Fruit fly (Drosophila melanogaster): ENCODE results near the gene CG9515.

The CG9515 gene

DNA sequence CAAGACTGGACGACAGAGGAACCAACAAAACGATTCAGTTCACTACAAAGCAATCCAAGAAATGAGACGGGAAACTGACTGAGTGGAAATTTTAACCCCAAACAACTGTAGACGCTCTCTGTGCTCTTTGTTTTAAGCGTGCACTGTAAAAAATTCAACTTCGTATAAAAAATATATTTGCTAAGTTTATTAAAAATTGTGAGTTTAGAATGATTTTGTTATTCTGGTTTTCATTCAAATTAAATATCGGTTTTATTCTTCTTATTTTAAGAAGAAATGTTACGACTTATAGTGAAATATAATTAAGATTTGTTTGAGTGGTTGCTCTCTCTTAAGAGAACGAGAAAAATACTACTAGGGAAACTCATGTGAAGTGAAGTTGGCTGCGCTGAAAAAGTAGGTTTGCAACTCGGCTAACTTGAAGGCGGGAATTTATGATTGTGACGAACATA, 15.0 kb upstream of the CG9515 start (continued):
- TF ChIP-seq CG8290 (GFP tag; optimal IDR thresholded peaks at IDR 0.05), result peak; percentile 97
- TF ChIP-seq CG8290 (tag; optimal IDR thresholded peaks at IDR 0.05), result peak; percentile 74 to 89
- peak; percentile 78 for TF ChIP-seq CG4282 (GFP tag; optimal IDR thresholded peaks at IDR 0.05)
- peak; percentile 66 for TF ChIP-seq pita (GFP tag; optimal IDR thresholded peaks at IDR 0.05)
- peak; percentile 77 for TF ChIP-seq CG11398 (GFP tag; optimal IDR thresholded peaks at IDR 0.05)
- TF ChIP-seq CG6272 (GFP tag; IDR thresholded peaks at IDR 0.05), result peak; percentile 97
- TF ChIP-seq Nf-YA (GFP tag; IDR thresholded peaks at IDR 0.05), result peak; percentile 98
- TF ChIP-seq gsb-n (tag; optimal IDR thresholded peaks at IDR 0.05), result peak; percentile 95
- peak; percentile 94 for TF ChIP-seq dmrt99B (tag; optimal IDR thresholded peaks at IDR 0.05)
- TF ChIP-seq CG5180 (GFP tag; optimal IDR thresholded peaks at IDR 0.05), result peak; percentile 69
- peak; percentile 66 for TF ChIP-seq CG4328 (GFP tag; optimal IDR thresholded peaks at IDR 0.05)
- peak; percentile 72 for TF ChIP-seq CG17802 (tag; optimal IDR thresholded peaks at IDR 0.05)
- TF ChIP-seq maf-S (GFP tag; optimal IDR thresholded peaks at IDR 0.05), result peak; percentile 94
- peak; percentile 97 for TF ChIP-seq dimm (GFP tag; IDR thresholded peaks at IDR 0.05)
- TF ChIP-seq CG43689 (GFP tag; IDR thresholded peaks at IDR 0.05), result peak; percentile 94
- peak; percentile 75 for TF ChIP-seq shn (GFP tag; optimal IDR thresholded peaks at IDR 0.05)
- peak; percentile 99 for TF ChIP-seq CG17328 (GFP tag; IDR thresholded peaks at IDR 0.05)
- TF ChIP-seq Hsf (GFP tag; optimal IDR thresholded peaks at IDR 0.05), result peak; percentile 95
- peak; percentile 99 for TF ChIP-seq row (GFP tag; IDR thresholded peaks at IDR 0.05)
- TF ChIP-seq CG14441 (GFP tag; IDR thresholded peaks at IDR 0.05), result peak; percentile 97
- TF ChIP-seq D19A (tag; optimal IDR thresholded peaks at IDR 0.05), result peak; percentile 96
- peak; percentile 72 for TF ChIP-seq sug (tag; optimal IDR thresholded peaks at IDR 0.05)
- peak; percentile 35 for TF ChIP-seq Neu2 (GFP tag; optimal IDR thresholded peaks at IDR 0.05; ENCODE audit: borderline replicate concordance)
- TF ChIP-seq CG12391 (tag; optimal IDR thresholded peaks at IDR 0.05), result peak; percentile 98
- peak; percentile 68 for TF ChIP-seq Fer2 (tag; optimal IDR thresholded peaks at IDR 0.05)
- TF ChIP-seq abd-A (tag; optimal IDR thresholded peaks at IDR 0.05), result no peak
- TF ChIP-seq oc (tag; optimal IDR thresholded peaks at IDR 0.05), result peak; percentile 93
- TF ChIP-seq Chrac-16 (GFP tag; optimal IDR thresholded peaks at IDR 0.05), result peak; percentile 92
- no peak for TF ChIP-seq CG42726 (GFP tag; IDR thresholded peaks at IDR 0.05; ENCODE audit: partially characterized antibody)
- TF ChIP-seq CG2120 (GFP tag; optimal IDR thresholded peaks at IDR 0.05), result peak; percentile 95
- TF ChIP-seq CG12942 (GFP tag; optimal IDR thresholded peaks at IDR 0.05), result peak; percentile 95
- TF ChIP-seq CG9215 (GFP tag; IDR thresholded peaks at IDR 0.05), result peak; percentile 92
- TF ChIP-seq sens-2 (GFP tag; IDR thresholded peaks at IDR 0.05), result peak; percentile 87
- TF ChIP-seq h (optimal IDR thresholded peaks at IDR 0.05), result no peak
- TF ChIP-seq CG8388 (GFP tag; optimal IDR thresholded peaks at IDR 0.05), result peak; percentile 94
- no peak for TF ChIP-seq ato (GFP tag; IDR thresholded peaks at IDR 0.05; ENCODE audit: partially characterized antibody)
- peak; percentile 80 for TF ChIP-seq CG9817 (tag; optimal IDR thresholded peaks at IDR 0.05)
- no peak for TF ChIP-seq fru (optimal IDR thresholded peaks at IDR 0.05)
- peak; percentile 86 for TF ChIP-seq nau (GFP tag; optimal IDR thresholded peaks at IDR 0.05)
- TF ChIP-seq lov (optimal IDR thresholded peaks at IDR 0.05), result no peak
- TF ChIP-seq lov (GFP tag; IDR thresholded peaks at IDR 0.05), result peak; percentile 97; the same call in 2 of the 3 replicates
- peak; percentile 91 for TF ChIP-seq gsb (GFP tag; IDR thresholded peaks at IDR 0.05)
- TF ChIP-seq Hey (tag; optimal IDR thresholded peaks at IDR 0.05), result peak; percentile 44
- TF ChIP-seq fd3F (GFP tag; optimal IDR thresholded peaks at IDR 0.05), result peak; percentile 83
- TF ChIP-seq CG14667 (GFP tag; IDR thresholded peaks at IDR 0.05), result peak; percentile 96
- peak; percentile 95 for TF ChIP-seq CG12155 (GFP tag; optimal IDR thresholded peaks at IDR 0.05)
- TF ChIP-seq lbe (GFP tag; optimal IDR thresholded peaks at IDR 0.05), result no peak
- no peak for TF ChIP-seq CG8478 (optimal IDR thresholded peaks at IDR 0.05)
- TF ChIP-seq hbn (GFP tag; IDR thresholded peaks at IDR 0.05; ENCODE audit: partially characterized antibody), result no peak; the same call in 1 of the 2 replicates
- peak; percentile 86 for TF ChIP-seq nerfin-1 (tag; optimal IDR thresholded peaks at IDR 0.05)
- no peak for TF ChIP-seq CG14860 (GFP tag; IDR thresholded peaks at IDR 0.05; ENCODE audit: partially characterized antibody)
- TF ChIP-seq gem (tag; optimal IDR thresholded peaks at IDR 0.05), result peak; percentile 98
